Worm (Caenorhabditis elegans) whole organism, L1 larva: Measurements from ENCODE around the gene F35D2.2.

ENCODE experiments used
- C04F5.9 ChIP-seq: sonication (generic microtip); optimal IDR thresholded peaks from 2 replicates; lab custom pipeline; 2016; ENCODE audit warnings: missing genetic modification characterization, missing compliant biosample characterization
- C34B4.2 ChIP-seq: sonication (generic microtip); optimal IDR thresholded peaks from 2 replicates; lab custom pipeline; 2017; ENCODE audit warnings: mild to moderate bottlenecking, missing genetic modification characterization, missing compliant biosample characterization
- F16B12.6 ChIP-seq: fragments of 150-350 bp; optimal IDR thresholded peaks from 2 replicates; lab custom pipeline; 2014; ENCODE audit warnings: missing biosample characterization, missing genetic modification characterization
- ama-1 ChIP-seq: fragments of 150-350 bp; optimal IDR thresholded peaks from 2 replicates; lab custom pipeline; 2014
- blmp-1 ChIP-seq: fragments of 150-350 bp; optimal IDR thresholded peaks from 2 replicates; lab custom pipeline; 2014; ENCODE audit warnings: missing biosample characterization, missing genetic modification characterization
- ceh-82 ChIP-seq, 3 experiments: fragments of 150-350 bp in 1 of 3; sonication (generic microtip) in 2 of 3; optimal IDR thresholded peaks; 2 replicates each; lab custom pipeline; 2014 to 2017; ENCODE audit warnings: missing biosample characterization in 3 of 3, missing genetic modification characterization in 3 of 3
- ceh-88 ChIP-seq: fragments of 200-800 bp; sonication (Bioruptor generic); IDR thresholded peaks from 2 replicates; pipeline ENCODE4 v1.3.6; 2022; ENCODE audit warnings: missing genetic modification characterization, missing compliant biosample characterization
- ceh-90 ChIP-seq: sonication (generic microtip); optimal IDR thresholded peaks from 2 replicates; lab custom pipeline; 2016; ENCODE audit warnings: missing genetic modification characterization, missing compliant biosample characterization
- ces-1 ChIP-seq: fragments of 150-350 bp; optimal IDR thresholded peaks from 2 replicates; lab custom pipeline; 2014; ENCODE audit warnings: missing biosample characterization, missing genetic modification reagents, missing genetic modification characterization
- dpl-1 ChIP-seq, 3 experiments: fragments of 150-350 bp in 2 of 3; sonication (generic microtip) in 1 of 3; optimal IDR thresholded peaks; 2 replicates each; lab custom pipeline; 2014 to 2017; ENCODE audit warnings: missing biosample characterization in 3 of 3, missing genetic modification characterization in 3 of 3, missing genetic modification reagents in 3 of 3
- efl-1 ChIP-seq, 4 experiments: fragments of 150-350 bp; optimal IDR thresholded peaks in 3 of 4; peaks in 1 of 4; 1 replicate in 1 of 4; 2 replicates in 3 of 4; lab custom pipeline; 2014; ENCODE audit warnings: missing biosample characterization in 2 of 4, missing genetic modification characterization in 2 of 4, missing genetic modification reagents in 2 of 4
- egl-27 ChIP-seq, 2 experiments: fragments of 150-350 bp in 1 of 2; sonication (generic microtip); optimal IDR thresholded peaks; 3 replicates each; lab custom pipeline; 2017 to 2018; ENCODE audit warnings: missing biosample characterization in 2 of 2, missing genetic modification characterization in 2 of 2, missing genetic modification reagents in 2 of 2
- elt-3 ChIP-seq, 6 experiments: fragments of 150-350 bp in 1 of 6; sonication (generic microtip); optimal IDR thresholded peaks; 2 replicates each; lab custom pipeline; 2017 to 2018; ENCODE audit warnings: missing biosample characterization in 6 of 6, missing genetic modification characterization in 6 of 6, inconsistent platforms in 1 of 6
- ets-5 ChIP-seq: fragments of 200-800 bp; sonication (Bioruptor generic); IDR thresholded peaks from 2 replicates; pipeline ENCODE4 v1.3.6; 2022; ENCODE audit warnings: missing genetic modification characterization, missing compliant biosample characterization
- fkh-4 ChIP-seq: sonication (generic microtip); optimal IDR thresholded peaks from 2 replicates; lab custom pipeline; 2016; ENCODE audit warnings: missing compliant biosample characterization, missing genetic modification characterization, borderline replicate concordance
- fkh-8 ChIP-seq: sonication (generic microtip); optimal IDR thresholded peaks from 2 replicates; lab custom pipeline; 2016; ENCODE audit warnings: mild to moderate bottlenecking, missing genetic modification characterization, missing compliant biosample characterization
- grh-1 ChIP-seq: fragments of 200-800 bp; sonication (Bioruptor generic); IDR thresholded peaks from 2 replicates; pipeline ENCODE4 v1.3.6; 2022; ENCODE audit warnings: missing genetic modification reagents, missing genetic modification characterization, missing compliant biosample characterization
- hlh-17 ChIP-seq: fragments of 200-800 bp; sonication (Bioruptor generic); optimal IDR thresholded peaks from 2 replicates; lab custom pipeline; 2018; ENCODE audit warnings: missing genetic modification characterization, mild to moderate bottlenecking, missing compliant biosample characterization, moderate library complexity, borderline replicate concordance
- irx-1 ChIP-seq: sonication (generic microtip); optimal IDR thresholded peaks from 2 replicates; lab custom pipeline; 2016; ENCODE audit warnings: missing genetic modification characterization, missing compliant biosample characterization
- jun-1 ChIP-seq: fragments of 150-350 bp; optimal IDR thresholded peaks from 2 replicates; lab custom pipeline; 2014; ENCODE audit warnings: missing biosample characterization, missing genetic modification reagents, missing genetic modification characterization
- lin-13 ChIP-seq: fragments of 150-350 bp; optimal IDR thresholded peaks from 2 replicates; lab custom pipeline; 2014; ENCODE audit warnings: missing biosample characterization, missing genetic modification reagents, missing genetic modification characterization
- lin-14 ChIP-seq: fragments of 200-800 bp; sonication (Bioruptor generic); optimal IDR thresholded peaks from 2 replicates; lab custom pipeline; 2018; ENCODE audit warnings: mild to moderate bottlenecking, missing genetic modification characterization, moderate library complexity, missing compliant biosample characterization
- lin-35 ChIP-seq, 2 experiments: fragments of 150-350 bp; optimal IDR thresholded peaks; 2 replicates each; lab custom pipeline; 2014; ENCODE audit warnings: missing biosample characterization in 2 of 2, missing genetic modification characterization in 2 of 2, missing genetic modification reagents in 2 of 2
- lin-39 ChIP-seq: fragments of 150-350 bp; optimal IDR thresholded peaks from 2 replicates; lab custom pipeline; 2014; ENCODE audit warnings: missing biosample characterization, missing genetic modification reagents, missing genetic modification characterization
- lir-3 ChIP-seq: sonication (generic microtip); optimal IDR thresholded peaks from 2 replicates; lab custom pipeline; 2016; ENCODE audit warnings: mild to moderate bottlenecking, missing genetic modification characterization, moderate library complexity, missing compliant biosample characterization; ENCODE audit not compliant: poor library complexity
- lsy-2 ChIP-seq, 2 experiments: fragments of 150-350 bp; optimal IDR thresholded peaks; 2 replicates each; lab custom pipeline; 2014; ENCODE audit warnings: missing biosample characterization in 2 of 2, missing genetic modification characterization in 2 of 2
- mab-9 ChIP-seq: fragments of 200-800 bp; sonication (Bioruptor generic); IDR thresholded peaks from 2 replicates; pipeline ENCODE4 v1.3.6; 2022; ENCODE audit warnings: missing genetic modification reagents, missing genetic modification characterization, missing compliant biosample characterization
- mdl-1 ChIP-seq, 2 experiments: fragments of 150-350 bp; optimal IDR thresholded peaks; 2 replicates each; lab custom pipeline; 2014 to 2017; ENCODE audit warnings: missing biosample characterization in 2 of 2, missing genetic modification characterization in 2 of 2, inconsistent platforms in 1 of 2
- mep-1 ChIP-seq: fragments of 150-350 bp; optimal IDR thresholded peaks from 2 replicates; lab custom pipeline; 2014; ENCODE audit warnings: missing biosample characterization, missing genetic modification characterization
- nhr-11 ChIP-seq: fragments of 150-350 bp; optimal IDR thresholded peaks from 2 replicates; lab custom pipeline; 2014; ENCODE audit warnings: missing biosample characterization, missing genetic modification characterization
- nhr-20 ChIP-seq: sonication (generic microtip); optimal IDR thresholded peaks from 2 replicates; lab custom pipeline; 2016; ENCODE audit warnings: mild to moderate bottlenecking, missing genetic modification characterization, missing compliant biosample characterization
- nhr-237 ChIP-seq: fragments of 150-350 bp; optimal IDR thresholded peaks from 2 replicates; lab custom pipeline; 2014; ENCODE audit warnings: missing biosample characterization, missing genetic modification characterization
- nhr-28 ChIP-seq: fragments of 150-350 bp; optimal IDR thresholded peaks from 2 replicates; lab custom pipeline; 2014; ENCODE audit warnings: missing biosample characterization, missing genetic modification characterization
- nhr-47 ChIP-seq: sonication (generic microtip); optimal IDR thresholded peaks from 2 replicates; lab custom pipeline; 2016; ENCODE audit warnings: mild to moderate bottlenecking, missing genetic modification characterization, moderate library complexity, missing compliant biosample characterization
- nhr-71 ChIP-seq: sonication (generic microtip); optimal IDR thresholded peaks from 2 replicates; lab custom pipeline; 2016; ENCODE audit warnings: mild to moderate bottlenecking, missing genetic modification characterization, moderate library complexity, missing compliant biosample characterization
- nhr-76 ChIP-seq: sonication (generic microtip); optimal IDR thresholded peaks from 2 replicates; lab custom pipeline; 2017; ENCODE audit warnings: missing biosample characterization, missing genetic modification characterization
- nhr-77 ChIP-seq: fragments of 150-350 bp; optimal IDR thresholded peaks from 2 replicates; lab custom pipeline; 2014; ENCODE audit warnings: missing biosample characterization, missing genetic modification characterization
- nhr-90 ChIP-seq: sonication (generic microtip); optimal IDR thresholded peaks from 2 replicates; lab custom pipeline; 2016; ENCODE audit warnings: mild to moderate bottlenecking, missing genetic modification characterization, missing compliant biosample characterization; ENCODE audit not compliant: poor library complexity
- pag-3 ChIP-seq: sonication (generic microtip); optimal IDR thresholded peaks from 2 replicates; lab custom pipeline; 2017; ENCODE audit warnings: missing genetic modification characterization, mild to moderate bottlenecking, missing compliant biosample characterization, antibody characterized with exemption, borderline replicate concordance; ENCODE audit not compliant: insufficient read depth
- pax-3 ChIP-seq: fragments of 200-800 bp; sonication (Bioruptor generic); optimal IDR thresholded peaks from 2 replicates; lab custom pipeline; 2018; ENCODE audit warnings: mild to moderate bottlenecking, missing genetic modification characterization, moderate library complexity, missing compliant biosample characterization
- pqm-1 ChIP-seq: sonication (generic microtip); optimal IDR thresholded peaks from 3 replicates; lab custom pipeline; 2017; ENCODE audit warnings: missing biosample characterization, missing genetic modification characterization
- snpc-4 ChIP-seq: fragments of 150-350 bp; optimal IDR thresholded peaks from 2 replicates; lab custom pipeline; 2014; ENCODE audit warnings: missing biosample characterization, missing genetic modification characterization
- snu-23 ChIP-seq: sonication (generic microtip); optimal IDR thresholded peaks from 2 replicates; lab custom pipeline; 2016; ENCODE audit warnings: missing genetic modification characterization, missing compliant biosample characterization
- swsn-7 ChIP-seq: sonication (generic microtip); optimal IDR thresholded peaks from 2 replicates; lab custom pipeline; 2016; ENCODE audit warnings: missing genetic modification characterization, missing compliant biosample characterization
- tbx-2 ChIP-seq: sonication (generic microtip); optimal IDR thresholded peaks from 2 replicates; lab custom pipeline; 2016; ENCODE audit warnings: missing genetic modification characterization, missing compliant biosample characterization
- tlp-1 ChIP-seq: fragments of 150-350 bp; optimal IDR thresholded peaks from 2 replicates; lab custom pipeline; 2014; ENCODE audit warnings: missing biosample characterization, missing genetic modification characterization
- unc-30 ChIP-seq: sonication (generic microtip); optimal IDR thresholded peaks from 2 replicates; lab custom pipeline; 2017; ENCODE audit warnings: missing biosample characterization, missing genetic modification characterization
- unc-86 ChIP-seq: sonication (generic microtip); optimal IDR thresholded peaks from 2 replicates; lab custom pipeline; 2016; ENCODE audit warnings: missing genetic modification characterization, missing compliant biosample characterization
- xbp-1 ChIP-seq: sonication (generic microtip); optimal IDR thresholded peaks from 2 replicates; lab custom pipeline; 2016; ENCODE audit warnings: missing genetic modification characterization, missing compliant biosample characterization
- zip-4 ChIP-seq: fragments of 200-800 bp; sonication (Bioruptor generic); optimal IDR thresholded peaks from 2 replicates; lab custom pipeline; 2018; ENCODE audit warnings: mild to moderate bottlenecking, missing genetic modification characterization, moderate library complexity, missing compliant biosample characterization

Gene F35D2.2

ce11 chrII:7553806-7554205 is 20.4 kb upstream of the F35D2.2 start, which contains the start of gene ZK1290.10:
Gene ZK1290.10 (minus strand): TSS chrII:7553906.
- no peak for TF ChIP-seq lin-13 (GFP tag; lab: Kevin White, UChicago)

ce11 chrII:7554716-7555247 is 19.5 kb upstream of the F35D2.2 start:
- TF ChIP-seq nhr-11 (tag; lab: Kevin White, UChicago), result no peak
- no peak for TF ChIP-seq ceh-88 (GFP tag; lab: Robert Waterston, UW)
- no peak for TF ChIP-seq fkh-4 (tag; lab: Kevin White, UChicago)
- peak; percentile 33 for TF ChIP-seq snu-23 (GFP tag; lab: Kevin White, UChicago)
- TF ChIP-seq xbp-1, result no peak
- TF ChIP-seq C04F5.9, result no peak
- peak; percentile 37 for TF ChIP-seq nhr-90
- TF ChIP-seq mep-1 (tag; lab: Kevin White, UChicago), result peak; percentile 0
- TF ChIP-seq lin-39 (tag; lab: Kevin White, UChicago), result no peak
- TF ChIP-seq nhr-77 (tag; lab: Kevin White, UChicago), result no peak
- TF ChIP-seq ceh-90, result no peak
- TF ChIP-seq blmp-1 (tag; lab: Kevin White, UChicago), result peak; percentile 36
- no peak for TF ChIP-seq ceh-82 (tag; optimal IDR thresholded peaks at IDR 0.05; lab: Kevin White, UChicago)
- no peak for TF ChIP-seq C34B4.2 (tag; lab: Kevin White, UChicago)
- TF ChIP-seq efl-1 (optimal IDR thresholded peaks at IDR 0.05; lab: Kevin White, UChicago), result no peak
- no peak for TF ChIP-seq efl-1 (GFP tag; optimal IDR thresholded peaks at IDR 0.05 in 1 of 2; lab: Kevin White, UChicago)
- no peak for TF ChIP-seq pax-3
- peak; percentile 70 for TF ChIP-seq lin-14 (GFP tag; lab: Kevin White, UChicago)
- TF ChIP-seq zip-4 (GFP tag; lab: Kevin White, UChicago), result no peak
- no peak for TF ChIP-seq snpc-4 (tag; lab: Kevin White, UChicago)
- TF ChIP-seq swsn-7 (tag; lab: Kevin White, UChicago), result no peak
- no peak for TF ChIP-seq tbx-2
- no peak for TF ChIP-seq nhr-47 (tag; lab: Kevin White, UChicago)
- TF ChIP-seq nhr-237, result no peak
- TF ChIP-seq pag-3 (tag; lab: Kevin White, UChicago), result no peak
- no peak for TF ChIP-seq ces-1 (GFP tag; lab: Kevin White, UChicago)
- no peak for TF ChIP-seq dpl-1 (GFP tag; optimal IDR thresholded peaks at IDR 0.05; lab: Kevin White, UChicago)
- TF ChIP-seq F16B12.6 (tag; lab: Kevin White, UChicago), result no peak
- no peak for TF ChIP-seq grh-1
- TF ChIP-seq jun-1, result no peak
- no peak for TF ChIP-seq irx-1 (tag; lab: Kevin White, UChicago)
- TF ChIP-seq lsy-2 (tag; optimal IDR thresholded peaks at IDR 0.05; lab: Kevin White, UChicago), result no peak
- peak in 1 of 2 experiments; percentile 39 for TF ChIP-seq mdl-1 (tag; optimal IDR thresholded peaks at IDR 0.05; lab: Kevin White, UChicago)
- TF ChIP-seq unc-86, result no peak
- TF ChIP-seq ets-5 (GFP tag; lab: Robert Waterston, UW), result no peak
- peak; percentile 58 for TF ChIP-seq nhr-20 (tag; lab: Kevin White, UChicago)
- peak; percentile 32 for TF ChIP-seq pqm-1
- TF ChIP-seq fkh-8 (tag; lab: Kevin White, UChicago), result no peak
- TF ChIP-seq egl-27 (tag; optimal IDR thresholded peaks at IDR 0.05; lab: Kevin White, UChicago), result no peak
- no peak for TF ChIP-seq hlh-17 (GFP tag; lab: Kevin White, UChicago)
- no peak for TF ChIP-seq tlp-1 (tag; lab: Kevin White, UChicago)
- TF ChIP-seq elt-3 (tag; optimal IDR thresholded peaks at IDR 0.05; lab: Kevin White, UChicago), result peak in 1 of 6 experiments; percentile 32
- peak in 1 of 2 experiments; percentile 64 for TF ChIP-seq lin-35 (GFP tag; optimal IDR thresholded peaks at IDR 0.05; lab: Kevin White, UChicago)
- TF ChIP-seq nhr-28 (tag; lab: Kevin White, UChicago), result no peak
- peak; percentile 45 for TF ChIP-seq nhr-71 (tag; lab: Kevin White, UChicago)
- no peak for TF ChIP-seq ama-1 (lab: Kevin White, UChicago)
- TF ChIP-seq unc-30 (tag; lab: Kevin White, UChicago), result no peak
- TF ChIP-seq nhr-76 (tag; lab: Kevin White, UChicago), result no peak
- TF ChIP-seq lir-3 (tag; lab: Kevin White, UChicago), result no peak
- TF ChIP-seq mab-9, result no peak
